Fruit fly (Drosophila melanogaster): ENCODE results near the gene RpL26.
A peak's percentile ranks its signal among the peaks of the same experiment; 100 is the strongest.

RpL26 gene

DNA sequence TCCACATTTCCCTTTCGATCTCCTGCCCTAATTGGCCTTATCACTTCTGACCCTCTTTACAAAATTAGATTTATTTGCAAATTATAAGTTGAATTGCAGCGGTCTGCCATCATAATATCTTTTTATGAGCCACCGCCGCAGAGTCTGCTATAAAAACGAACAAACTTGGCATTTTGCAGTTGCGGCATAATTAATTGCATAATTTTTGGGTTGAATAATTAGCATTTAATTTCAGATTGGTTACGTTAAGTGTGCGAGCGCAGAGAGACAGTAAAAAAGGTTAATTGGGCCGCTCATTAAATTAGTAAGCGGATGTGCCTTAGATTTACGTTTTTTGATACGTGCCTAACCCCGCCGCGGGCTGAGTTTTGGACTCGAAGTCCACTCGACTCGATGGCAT lies 50.5 kb downstream of the RpL26 start:
- TF ChIP-seq pad (GFP tag; optimal IDR thresholded peaks at IDR 0.05), result no peak
- TF ChIP-seq CG12768 (GFP tag; optimal IDR thresholded peaks at IDR 0.05), result peak; percentile 3
- peak; percentile 29 for TF ChIP-seq bab1 (GFP tag; optimal IDR thresholded peaks at IDR 0.05)

Data from whole organism, adult.